Worm (Caenorhabditis elegans) whole organism, late embryonic: Measurements from ENCODE around the gene usp-33.

Experiments
- C08G9.2 ChIP-seq: sonication (generic microtip); optimal IDR thresholded peaks from 2 replicates; lab custom pipeline; 2016; ENCODE audit warnings: mild to moderate bottlenecking, missing genetic modification characterization, moderate library complexity, missing compliant biosample characterization
- ceh-22 ChIP-seq: sonication (generic microtip); optimal IDR thresholded peaks from 2 replicates; lab custom pipeline; 2017; ENCODE audit warnings: missing biosample characterization, missing genetic modification characterization
- ceh-31 ChIP-seq: sonication (generic microtip); optimal IDR thresholded peaks from 2 replicates; lab custom pipeline; 2016; ENCODE audit warnings: missing genetic modification characterization, missing compliant biosample characterization
- ceh-9 ChIP-seq: sonication (generic microtip); optimal IDR thresholded peaks from 2 replicates; lab custom pipeline; 2016; ENCODE audit warnings: mild to moderate bottlenecking, missing genetic modification characterization, inconsistent platforms, missing compliant biosample characterization
- dmd-4 ChIP-seq: sonication (generic microtip); optimal IDR thresholded peaks from 2 replicates; lab custom pipeline; 2016; ENCODE audit warnings: borderline replicate concordance, missing genetic modification characterization, missing compliant biosample characterization
- dve-1 ChIP-seq: sonication (generic microtip); optimal IDR thresholded peaks from 2 replicates; lab custom pipeline; 2017; ENCODE audit warnings: antibody characterized with exemption, mild to moderate bottlenecking, missing genetic modification characterization, missing compliant biosample characterization
- nfya-1 ChIP-seq: sonication (generic microtip); optimal IDR thresholded peaks from 2 replicates; lab custom pipeline; 2017; ENCODE audit warnings: missing genetic modification characterization, mild to moderate bottlenecking, missing compliant biosample characterization, antibody characterized with exemption, moderate library complexity
- pha-4 ChIP-seq: fragments of 150-350 bp; optimal IDR thresholded peaks from 2 replicates; lab custom pipeline; 2018; ENCODE audit warnings: missing biosample characterization, missing genetic modification reagents, missing genetic modification characterization
- rnt-1 ChIP-seq: sonication (generic microtip); optimal IDR thresholded peaks from 2 replicates; lab custom pipeline; 2016; ENCODE audit warnings: missing genetic modification characterization, missing compliant biosample characterization
- tbx-2 ChIP-seq: sonication (generic microtip); optimal IDR thresholded peaks from 2 replicates; lab custom pipeline; 2016; ENCODE audit warnings: missing genetic modification characterization, missing compliant biosample characterization
- unc-55 ChIP-seq: sonication (generic microtip); optimal IDR thresholded peaks from 2 replicates; lab custom pipeline; 2017; ENCODE audit warnings: missing biosample characterization, missing genetic modification reagents, missing genetic modification characterization

ce11 chrX:15572021-15572420 lies 19.1 kb upstream of the usp-33 start:
- TF ChIP-seq ceh-22 (tag; lab: Kevin White, UChicago): no peak
- no peak for TF ChIP-seq unc-55 (GFP tag; lab: Kevin White, UChicago)
- no peak for TF ChIP-seq C08G9.2
- no peak for TF ChIP-seq tbx-2 (tag; lab: Kevin White, UChicago)
- TF ChIP-seq rnt-1: no peak
- no peak for TF ChIP-seq pha-4 (tag; lab: Kevin White, UChicago)
- TF ChIP-seq ceh-9: no peak
- no peak for TF ChIP-seq dve-1 (tag; lab: Kevin White, UChicago)
- no peak for TF ChIP-seq ceh-31
- TF ChIP-seq dmd-4 (tag; lab: Kevin White, UChicago): no peak
- TF ChIP-seq nfya-1 (tag; lab: Kevin White, UChicago): no peak
